Fruit fly (Drosophila melanogaster) whole organism, adult: ENCODE measurements around the gene Pgant4.

Experiments
- CG12768 ChIP-seq: fragments of 200-800 bp; sonication (Bioruptor generic); optimal IDR thresholded peaks from 2 replicates; lab custom pipeline; 2017; ENCODE audit warnings: missing biosample characterization, missing genetic modification characterization, mild to moderate bottlenecking, moderate library complexity, missing genetic modification reagents
- CG14711 ChIP-seq: fragments of 200-800 bp; sonication (Bioruptor generic); optimal IDR thresholded peaks from 2 replicates; lab custom pipeline; 2018; ENCODE audit warnings: missing biosample characterization, mild to moderate bottlenecking, missing genetic modification characterization, moderate library complexity
- CG1620 ChIP-seq: fragments of 200-800 bp; sonication (Bioruptor generic); optimal IDR thresholded peaks from 2 replicates; lab custom pipeline; 2016; ENCODE audit warnings: missing biosample characterization, missing genetic modification characterization
- CG5204 ChIP-seq: fragments of 200-800 bp; sonication (Bioruptor generic); optimal IDR thresholded peaks from 2 replicates; lab custom pipeline; 2016; ENCODE audit warnings: missing biosample characterization, missing genetic modification characterization
- CG7045 ChIP-seq: fragments of 200-800 bp; sonication (Bioruptor generic); optimal IDR thresholded peaks from 2 replicates; lab custom pipeline; 2017; ENCODE audit warnings: missing biosample characterization, mild to moderate bottlenecking, missing genetic modification characterization
- CG7101 ChIP-seq: fragments of 200-800 bp; sonication (Bioruptor generic); optimal IDR thresholded peaks from 2 replicates; lab custom pipeline; 2018; ENCODE audit warnings: missing biosample characterization, mild to moderate bottlenecking, missing genetic modification characterization, moderate library complexity
- Clk ChIP-seq: fragments of 200-800 bp; sonication (Bioruptor generic); optimal IDR thresholded peaks from 2 replicates; lab custom pipeline; 2017; ENCODE audit warnings: missing biosample characterization, missing genetic modification characterization
- Crg-1 ChIP-seq: fragments of 200-800 bp; sonication (Bioruptor generic); optimal IDR thresholded peaks from 2 replicates; lab custom pipeline; 2016; ENCODE audit warnings: missing biosample characterization, missing genetic modification characterization
- Hr96 ChIP-seq: fragments of 200-800 bp; sonication (Bioruptor generic); optimal IDR thresholded peaks from 2 replicates; lab custom pipeline; 2016; ENCODE audit warnings: missing biosample characterization, missing genetic modification characterization
- Mnt ChIP-seq: fragments of 200-800 bp; sonication (Bioruptor generic); optimal IDR thresholded peaks from 2 replicates; lab custom pipeline; 2016; ENCODE audit warnings: missing biosample characterization, mild to moderate bottlenecking, missing genetic modification characterization
- bab1 ChIP-seq: fragments of 200-800 bp; sonication (Bioruptor generic); optimal IDR thresholded peaks from 3 replicates; lab custom pipeline; 2019; ENCODE audit warnings: missing biosample characterization, mild to moderate bottlenecking, missing genetic modification characterization, moderate library complexity
- cic ChIP-seq: fragments of 200-800 bp; sonication (Bioruptor generic); optimal IDR thresholded peaks from 2 replicates; lab custom pipeline; 2017; ENCODE audit warnings: missing biosample characterization, mild to moderate bottlenecking, missing genetic modification characterization, moderate library complexity
- cnc ChIP-seq, 2 experiments: fragments of >200 bp; optimal IDR thresholded peaks; 2 replicates each; lab custom pipeline; 2017
- kay ChIP-seq: fragments of 200-800 bp; sonication (Bioruptor generic); peaks from one replicate; lab custom pipeline; 2016; ENCODE audit warnings: missing biosample characterization, missing genetic modification characterization, borderline replicate concordance

DNA sequence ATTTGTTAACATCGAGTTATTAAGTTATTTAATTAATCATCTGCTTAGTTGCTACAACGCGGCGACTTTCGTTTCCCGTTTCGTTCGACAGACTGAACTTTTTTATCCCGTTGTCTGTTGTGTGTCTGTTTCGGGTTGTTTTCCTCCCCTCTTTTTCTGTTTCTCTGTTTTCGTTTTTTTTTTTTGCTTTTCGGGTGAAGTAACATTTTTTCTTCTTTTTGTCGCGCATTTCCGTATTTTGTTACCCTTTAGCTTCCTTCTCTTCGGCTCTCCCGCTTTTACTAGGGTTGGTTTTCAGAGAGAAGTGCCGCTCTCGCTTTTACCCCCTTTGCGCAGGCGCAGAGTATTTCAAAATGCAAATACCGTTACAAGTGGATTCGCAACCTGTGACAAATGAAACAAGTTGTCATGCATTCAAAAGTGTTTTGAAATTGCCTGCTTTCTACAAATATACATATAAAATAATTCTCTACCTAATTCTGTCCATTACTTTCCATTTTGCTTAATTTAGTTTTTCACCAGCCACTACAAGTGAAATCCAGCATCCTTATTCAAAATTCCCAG lies 45.7 kb upstream of the Pgant4 start, which contains the start of gene Pgant2:
- no peak for TF ChIP-seq kay (GFP tag; lab: Kevin White, UChicago)
- no peak for TF ChIP-seq CG5204
- no peak for TF ChIP-seq Crg-1 (GFP tag; lab: Kevin White, UChicago)
- TF ChIP-seq CG14711 (tag; lab: Kevin White, UChicago), result no peak
- no peak for TF ChIP-seq bab1 (GFP tag; lab: Kevin White, UChicago)
- TF ChIP-seq CG7101 (tag; lab: Kevin White, UChicago), result no peak
- no peak for TF ChIP-seq Clk (GFP tag; lab: Kevin White, UChicago)
- TF ChIP-seq CG1620 (GFP tag; lab: Kevin White, UChicago), result no peak
- no peak for TF ChIP-seq CG7045 (GFP tag; lab: Kevin White, UChicago)
- TF ChIP-seq Mnt (GFP tag; lab: Kevin White, UChicago), result no peak
- TF ChIP-seq CG12768, result no peak
- TF ChIP-seq cic, result no peak
- TF ChIP-seq Hr96 (GFP tag; lab: Kevin White, UChicago), result no peak
- no peak for TF ChIP-seq cnc (optimal IDR thresholded peaks at IDR 0.05; lab: Kevin White, UChicago)
